Worm (Caenorhabditis elegans): ENCODE results near the gene F32G8.2.

DNA sequence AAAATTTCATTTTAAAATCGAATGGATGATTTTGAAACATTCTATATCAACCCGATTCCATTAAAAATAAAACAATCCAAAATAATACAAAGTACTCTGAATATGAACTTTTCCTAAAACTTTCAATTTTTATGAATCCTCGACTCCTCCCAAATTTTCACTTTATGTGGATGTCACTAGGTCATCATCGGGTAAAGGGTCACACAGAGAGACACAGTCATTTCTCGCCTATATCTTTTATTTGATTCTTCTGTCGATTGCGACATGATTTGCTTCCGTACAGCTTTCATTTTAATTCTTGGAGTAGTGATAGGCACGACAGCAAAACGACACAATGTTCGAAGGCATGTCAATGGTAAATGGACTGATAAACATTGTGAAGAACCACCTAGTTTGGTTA lies 21.3 kb upstream of the F32G8.2 start, which contains the start of gene F25D1.3:
- TF ChIP-seq him-1 (tag; optimal IDR thresholded peaks at IDR 0.05) (no peak), W03F9.2 (tag; optimal IDR thresholded peaks at IDR 0.05) (no peak), dao-5 (tag; optimal IDR thresholded peaks at IDR 0.05) (no peak)

All from whole organism, L4/young adult.